Fruit fly (Drosophila melanogaster) whole organism, embryonic: Measurements from ENCODE around the gene CG33325.

Experiments used
- Antp ChIP-seq: fragments of 200-800 bp; sonication (Bioruptor generic); optimal IDR thresholded peaks from 3 replicates; lab custom pipeline; 2016; ENCODE audit warnings: missing biosample characterization, missing genetic modification characterization
- Asciz ChIP-seq: fragments of 200-800 bp; sonication (Bioruptor generic); optimal IDR thresholded peaks from 2 replicates; lab custom pipeline; 2017; ENCODE audit warnings: missing biosample characterization, mild to moderate bottlenecking, missing genetic modification characterization, missing genetic modification reagents
- B-H1 ChIP-seq: fragments of 200-800 bp; sonication (Bioruptor generic); IDR thresholded peaks from 3 replicates; pipeline ENCODE4 v1.3.6; 2022; ENCODE audit warnings: missing biosample characterization, missing genetic modification characterization
- Bdp1 ChIP-seq: fragments of 200-800 bp; sonication (Bioruptor generic); optimal IDR thresholded peaks from 3 replicates; lab custom pipeline; 2016; ENCODE audit warnings: missing biosample characterization, missing genetic modification characterization
- CG10274 ChIP-seq: fragments of 200-800 bp; sonication (Bioruptor generic); optimal IDR thresholded peaks from 3 replicates; lab custom pipeline; 2017; ENCODE audit warnings: missing biosample characterization, mild to moderate bottlenecking, missing genetic modification characterization
- CG11456 ChIP-seq: fragments of 200-800 bp; sonication (Bioruptor generic); IDR thresholded peaks from 3 replicates; pipeline ENCODE4 v1.3.6; 2022; ENCODE audit warnings: missing biosample characterization, missing genetic modification characterization
- CG12744 ChIP-seq: fragments of 200-800 bp; sonication (Bioruptor generic); optimal IDR thresholded peaks from 2 replicates; lab custom pipeline; 2016; ENCODE audit warnings: missing biosample characterization, missing genetic modification characterization
- CG15514 ChIP-seq: fragments of 200-800 bp; sonication (Bioruptor generic); optimal IDR thresholded peaks from 3 replicates; lab custom pipeline; 2017; ENCODE audit warnings: missing biosample characterization, missing genetic modification characterization, mild to moderate bottlenecking, moderate library complexity, missing genetic modification reagents
- CG17359 ChIP-seq: fragments of 200-800 bp; sonication (Bioruptor generic); optimal IDR thresholded peaks from 3 replicates; lab custom pipeline; 2018; ENCODE audit warnings: missing biosample characterization, mild to moderate bottlenecking, missing genetic modification characterization, moderate library complexity
- CG17829 ChIP-seq: fragments of 200-800 bp; optimal IDR thresholded peaks from 2 replicates; lab custom pipeline; 2019; ENCODE audit warnings: missing biosample characterization, mild to moderate bottlenecking, missing genetic modification characterization, moderate library complexity
- CG2120 ChIP-seq: fragments of 200-800 bp; sonication (Bioruptor generic); optimal IDR thresholded peaks from 3 replicates; lab custom pipeline; 2016; ENCODE audit warnings: missing biosample characterization, missing genetic modification characterization
- CG2678 ChIP-seq: fragments of 200-800 bp; sonication (Bioruptor generic); optimal IDR thresholded peaks from 3 replicates; lab custom pipeline; 2019; ENCODE audit warnings: missing biosample characterization, mild to moderate bottlenecking, missing genetic modification characterization, moderate library complexity
- CG3726 ChIP-seq: fragments of 200-800 bp; sonication (Bioruptor generic); IDR thresholded peaks from 3 replicates; pipeline ENCODE4, ENCODE4 v1.3.6; 2022; ENCODE audit warnings: missing biosample characterization, missing genetic modification characterization
- CG6683 ChIP-seq: fragments of 200-800 bp; sonication (Bioruptor generic); optimal IDR thresholded peaks from 2 replicates; lab custom pipeline; 2017; ENCODE audit warnings: missing biosample characterization, mild to moderate bottlenecking, missing genetic modification characterization, missing genetic modification reagents
- CG7556 ChIP-seq: fragments of 200-800 bp; sonication (Bioruptor generic); optimal IDR thresholded peaks from 2 replicates; lab custom pipeline; 2017; ENCODE audit warnings: missing biosample characterization, mild to moderate bottlenecking, missing genetic modification characterization
- CG7745 ChIP-seq: fragments of 200-800 bp; sonication (Bioruptor generic); optimal IDR thresholded peaks from 2 replicates; lab custom pipeline; 2018; ENCODE audit warnings: missing biosample characterization, mild to moderate bottlenecking, missing genetic modification characterization, moderate library complexity
- Dll ChIP-seq: fragments of 200-800 bp; sonication (Bioruptor generic); IDR thresholded peaks from 4 replicates; pipeline ENCODE4 v1.3.6; 2022; ENCODE audit warnings: missing biosample characterization, missing genetic modification characterization; ENCODE audit not compliant: partially characterized antibody
- ERR ChIP-seq: fragments of 200-800 bp; sonication (Bioruptor generic); optimal IDR thresholded peaks from 2 replicates; lab custom pipeline; 2016; ENCODE audit warnings: missing biosample characterization, missing genetic modification characterization
- Fer2 ChIP-seq: fragments of 200-800 bp; sonication (Bioruptor generic); optimal IDR thresholded peaks from 2 replicates; lab custom pipeline; 2018; ENCODE audit warnings: missing biosample characterization, mild to moderate bottlenecking, missing genetic modification characterization, moderate library complexity
- Mad ChIP-seq: fragments of 200-800 bp; sonication (Bioruptor generic); optimal IDR thresholded peaks from 2 replicates; lab custom pipeline; 2016; ENCODE audit warnings: missing biosample characterization, missing genetic modification characterization
- NC2β ChIP-seq: fragments of 200-800 bp; sonication (Bioruptor generic); optimal IDR thresholded peaks from 2 replicates; lab custom pipeline; 2016; ENCODE audit warnings: missing biosample characterization, missing genetic modification characterization
- Optix ChIP-seq: fragments of 200-800 bp; sonication (Bioruptor generic); IDR thresholded peaks from 3 replicates; pipeline ENCODE4 v1.3.6; 2022; ENCODE audit warnings: missing biosample characterization, missing genetic modification characterization
- Scr ChIP-seq: fragments of 200-800 bp; sonication (Bioruptor generic); IDR thresholded peaks from 2 replicates; pipeline ENCODE4 v1.3.6; 2022; ENCODE audit warnings: missing biosample characterization, missing genetic modification characterization; ENCODE audit not compliant: partially characterized antibody
- Side ChIP-seq: fragments of 200-800 bp; sonication (Bioruptor generic); optimal IDR thresholded peaks from 2 replicates; lab custom pipeline; 2016; ENCODE audit warnings: missing biosample characterization, missing genetic modification characterization
- Six4 ChIP-seq: fragments of 200-800 bp; sonication (Bioruptor generic); optimal IDR thresholded peaks from 2 replicates; lab custom pipeline; 2016; ENCODE audit warnings: missing biosample characterization, missing genetic modification characterization
- Taf1 ChIP-seq: fragments of 200-800 bp; sonication (Bioruptor generic); IDR thresholded peaks from 2 replicates; pipeline ENCODE4 v1.3.6; 2022; ENCODE audit warnings: missing biosample characterization, missing genetic modification characterization
- Vsx1 ChIP-seq: fragments of 200-800 bp; sonication (Bioruptor generic); optimal IDR thresholded peaks from 2 replicates; lab custom pipeline; 2017; ENCODE audit warnings: missing biosample characterization, mild to moderate bottlenecking, missing genetic modification characterization, missing genetic modification reagents
- abd-A ChIP-seq: fragments of 200-800 bp; sonication (Bioruptor generic); optimal IDR thresholded peaks from 3 replicates; lab custom pipeline; 2019; ENCODE audit warnings: missing biosample characterization, mild to moderate bottlenecking, missing genetic modification characterization, moderate library complexity
- ato ChIP-seq: fragments of 200-800 bp; sonication (Bioruptor generic); IDR thresholded peaks from 2 replicates; pipeline ENCODE4 v1.3.6; 2022; ENCODE audit warnings: missing biosample characterization, missing genetic modification characterization; ENCODE audit not compliant: partially characterized antibody
- cg ChIP-seq: fragments of 200-800 bp; sonication (Bioruptor generic); optimal IDR thresholded peaks from 3 replicates; lab custom pipeline; 2019; ENCODE audit warnings: missing biosample characterization, mild to moderate bottlenecking, missing genetic modification characterization, moderate library complexity
- croc ChIP-seq: fragments of 200-800 bp; sonication (Bioruptor generic); conservative IDR thresholded peaks from 3 replicates; pipeline ENCODE4 v1.3.6; 2022; ENCODE audit warnings: missing biosample characterization, missing genetic modification characterization
- fru ChIP-seq: fragments of >200 bp; optimal IDR thresholded peaks from 2 replicates; lab custom pipeline; 2017
- gcm ChIP-seq: fragments of 200-800 bp; sonication (Bioruptor generic); optimal IDR thresholded peaks from 2 replicates; lab custom pipeline; 2019; ENCODE audit warnings: missing biosample characterization, mild to moderate bottlenecking, missing genetic modification characterization, moderate library complexity
- gem ChIP-seq: fragments of 200-800 bp; sonication (Bioruptor generic); optimal IDR thresholded peaks from 2 replicates; lab custom pipeline; 2019; ENCODE audit warnings: missing biosample characterization, mild to moderate bottlenecking, missing genetic modification characterization, moderate library complexity
- grn ChIP-seq: fragments of 200-800 bp; sonication (Bioruptor generic); optimal IDR thresholded peaks from 3 replicates; lab custom pipeline; 2017; ENCODE audit warnings: missing biosample characterization, missing genetic modification characterization
- kay ChIP-seq: fragments of 200-800 bp; sonication (Bioruptor generic); optimal IDR thresholded peaks from 2 replicates; lab custom pipeline; 2016; ENCODE audit warnings: missing biosample characterization, missing genetic modification characterization
- klu ChIP-seq: fragments of 200-800 bp; sonication (Bioruptor generic); IDR thresholded peaks from 2 replicates; pipeline ENCODE4 v1.3.6; 2022; ENCODE audit warnings: missing biosample characterization, missing genetic modification characterization
- knrl ChIP-seq: fragments of 200-800 bp; sonication (Bioruptor generic); IDR thresholded peaks from 3 replicates; pipeline ENCODE4 v1.3.6; 2022; ENCODE audit warnings: missing biosample characterization, missing genetic modification characterization; ENCODE audit not compliant: partially characterized antibody
- nerfin-2 ChIP-seq: fragments of 200-800 bp; sonication (Bioruptor generic); IDR thresholded peaks from 2 replicates; pipeline ENCODE4 v1.3.6; 2022; ENCODE audit warnings: missing biosample characterization, missing genetic modification characterization; ENCODE audit not compliant: partially characterized antibody
- odd ChIP-seq: fragments of 200-800 bp; sonication (Bioruptor generic); optimal IDR thresholded peaks from 2 replicates; lab custom pipeline; 2017; ENCODE audit warnings: missing biosample characterization, mild to moderate bottlenecking, missing genetic modification characterization
- p53 ChIP-seq: fragments of 200-800 bp; sonication (Bioruptor generic); optimal IDR thresholded peaks from 2 replicates; lab custom pipeline; 2016; ENCODE audit warnings: missing biosample characterization, missing genetic modification characterization
- pnt ChIP-seq: fragments of 200-800 bp; sonication (Bioruptor generic); optimal IDR thresholded peaks from 3 replicates; lab custom pipeline; 2016; ENCODE audit warnings: missing biosample characterization, missing genetic modification characterization
- sd ChIP-seq: fragments of 200-800 bp; sonication (Bioruptor generic); optimal IDR thresholded peaks from 3 replicates; lab custom pipeline; 2018; ENCODE audit warnings: missing biosample characterization, mild to moderate bottlenecking, missing genetic modification characterization, moderate library complexity
- sens-2 ChIP-seq: fragments of 200-800 bp; sonication (Bioruptor generic); IDR thresholded peaks from 2 replicates; pipeline ENCODE4 v1.3.6; 2022; ENCODE audit warnings: missing biosample characterization, missing genetic modification characterization
- sim ChIP-seq: fragments of 200-800 bp; sonication (Bioruptor generic); IDR thresholded peaks from 2 replicates; pipeline ENCODE4 v1.3.6; 2022; ENCODE audit warnings: missing biosample characterization, missing genetic modification characterization
- sna ChIP-seq: fragments of 200-800 bp; sonication (Bioruptor generic); IDR thresholded peaks from 2 replicates; pipeline ENCODE4 v1.3.6; 2022; ENCODE audit warnings: missing biosample characterization, missing genetic modification characterization; ENCODE audit not compliant: partially characterized antibody
- vfl ChIP-seq: fragments of 200-800 bp; sonication (Bioruptor generic); optimal IDR thresholded peaks from 2 replicates; lab custom pipeline; 2016; ENCODE audit warnings: missing biosample characterization, missing genetic modification characterization
- vnd ChIP-seq: fragments of 200-800 bp; sonication (Bioruptor generic); IDR thresholded peaks from 3 replicates; pipeline ENCODE4 v1.3.6; 2022; ENCODE audit warnings: missing biosample characterization, missing genetic modification characterization; ENCODE audit not compliant: partially characterized antibody
- zen2 ChIP-seq: fragments of 200-800 bp; sonication (Bioruptor generic); IDR thresholded peaks from 3 replicates; pipeline ENCODE4 v1.3.6; 2022; ENCODE audit warnings: missing biosample characterization, missing genetic modification characterization; ENCODE audit not compliant: partially characterized antibody
- zfh1 ChIP-seq: fragments of 200-800 bp; sonication (Bioruptor generic); IDR thresholded peaks from 3 replicates; pipeline ENCODE4 v1.3.6; 2022; ENCODE audit warnings: missing biosample characterization, missing genetic modification characterization

Gene CG33325

dm6 chr3R:8642376-8642966 lies 37.4 kb downstream of the CG33325 start (continued):
- TF ChIP-seq ato = peak; percentile 51; the same call in 1 of the 2 replicates
- no peak for TF ChIP-seq NC2β (GFP tag; lab: Kevin White, UChicago)
- TF ChIP-seq grn = peak; percentile 80
- TF ChIP-seq ERR = no peak
- TF ChIP-seq Scr = peak; percentile 65
- TF ChIP-seq abd-A (tag; lab: Kevin White, UChicago) = no peak
- TF ChIP-seq Asciz (GFP tag; lab: Kevin White, UChicago) = no peak
- no peak for TF ChIP-seq CG11456 (GFP tag; lab: Robert Waterston, UW)
- TF ChIP-seq pnt (GFP tag; lab: Kevin White, UChicago) = no peak
- no peak for TF ChIP-seq CG12744
- TF ChIP-seq Six4 (GFP tag; lab: Kevin White, UChicago) = no peak
- no peak for TF ChIP-seq kay (GFP tag; lab: Kevin White, UChicago)
- TF ChIP-seq p53 (GFP tag; lab: Kevin White, UChicago) = no peak
- TF ChIP-seq CG3726 (GFP tag; lab: Robert Waterston, UW) = no peak
- no peak for TF ChIP-seq sd
- no peak for TF ChIP-seq Mad (GFP tag; lab: Kevin White, UChicago)
- TF ChIP-seq sna (GFP tag; lab: Robert Waterston, UW) = peak; percentile 38
- no peak for TF ChIP-seq zfh1 (GFP tag; lab: Robert Waterston, UW)
- no peak for TF ChIP-seq sim (GFP tag; lab: Robert Waterston, UW)
- peak; percentile 17 for TF ChIP-seq Vsx1 (GFP tag; lab: Kevin White, UChicago)
- TF ChIP-seq CG2678 (tag; lab: Kevin White, UChicago) = peak; percentile 9
- no peak for TF ChIP-seq Optix
- TF ChIP-seq CG17359 = no peak
- TF ChIP-seq Bdp1 (GFP tag; lab: Kevin White, UChicago) = peak; percentile 98
- no peak for TF ChIP-seq CG15514
- no peak for TF ChIP-seq gcm
- TF ChIP-seq CG17829 (tag; lab: Kevin White, UChicago) = no peak
- 0 out of 2 replicates have a peak, but pooled peaks have one; percentile 16 for TF ChIP-seq sens-2
- TF ChIP-seq Taf1 (GFP tag; lab: Robert Waterston, UW) = no peak
- peak; percentile 52; the same call in 1 of the 4 replicates for TF ChIP-seq Dll
- no peak for TF ChIP-seq croc (GFP tag; lab: Robert Waterston, UW)
- no peak for TF ChIP-seq Fer2 (tag; lab: Kevin White, UChicago)
- no peak for TF ChIP-seq CG2120 (GFP tag; lab: Kevin White, UChicago)
- TF ChIP-seq cg (GFP tag; lab: Kevin White, UChicago) = no peak
- no peak for TF ChIP-seq CG6683 (GFP tag; lab: Kevin White, UChicago)
- no peak for TF ChIP-seq Antp (GFP tag; lab: Kevin White, UChicago)
- peak; percentile 49; the same call in 2 of the 3 replicates for TF ChIP-seq knrl (GFP tag; lab: Robert Waterston, UW)
- no peak for TF ChIP-seq fru (lab: Kevin White, UChicago)
- TF ChIP-seq Side (GFP tag; lab: Kevin White, UChicago) = no peak
- peak; percentile 31; the same call in 1 of the 3 replicates for TF ChIP-seq vnd (GFP tag; lab: Robert Waterston, UW)
- TF ChIP-seq CG7745 (tag; lab: Kevin White, UChicago) = peak; percentile 51
- no peak for TF ChIP-seq odd (GFP tag; lab: Kevin White, UChicago)
- no peak for TF ChIP-seq vfl (GFP tag; lab: Kevin White, UChicago)
- no peak for TF ChIP-seq B-H1 (GFP tag; lab: Robert Waterston, UW)
- peak; percentile 6 for TF ChIP-seq gem (tag; lab: Kevin White, UChicago)
- no peak for TF ChIP-seq CG10274 (GFP tag; lab: Kevin White, UChicago)
- no peak; the same call in 2 of the 3 replicates for TF ChIP-seq zen2 (GFP tag; lab: Robert Waterston, UW)
- TF ChIP-seq klu (GFP tag; lab: Robert Waterston, UW) = no peak
- TF ChIP-seq CG7556 (GFP tag; lab: Kevin White, UChicago) = no peak
- peak; percentile 44; the same call in 1 of the 2 replicates for TF ChIP-seq nerfin-2 (GFP tag; lab: Robert Waterston, UW)
